Worm (Caenorhabditis elegans) whole organism, early embryonic: ENCODE data around the gene C53A5.2.

Experiments
- B0310.2 ChIP-seq: sonication (generic microtip); optimal IDR thresholded peaks from 2 replicates; lab custom pipeline; 2016; ENCODE audit warnings: mild to moderate bottlenecking, missing genetic modification characterization, missing compliant biosample characterization
- F13C5.2 ChIP-seq: sonication (generic microtip); optimal IDR thresholded peaks from 2 replicates; lab custom pipeline; 2017; ENCODE audit warnings: mild to moderate bottlenecking, missing genetic modification characterization, inconsistent platforms, missing compliant biosample characterization
- ama-1 ChIP-seq: fragments of 150-350 bp; optimal IDR thresholded peaks from 2 replicates; lab custom pipeline; 2014
- ceh-13 ChIP-seq: fragments of 200-800 bp; sonication (Bioruptor generic); optimal IDR thresholded peaks from 2 replicates; lab custom pipeline; 2018; ENCODE audit warnings: mild to moderate bottlenecking, missing genetic modification characterization, missing compliant biosample characterization
- ceh-36 ChIP-seq: sonication (generic microtip); optimal IDR thresholded peaks from 2 replicates; lab custom pipeline; 2016; ENCODE audit warnings: missing genetic modification characterization, inconsistent platforms, missing compliant biosample characterization
- ets-7 ChIP-seq: sonication (generic microtip); optimal IDR thresholded peaks from 2 replicates; lab custom pipeline; 2016; ENCODE audit warnings: missing genotype, missing genetic modification characterization, missing compliant biosample characterization
- flt-1 ChIP-seq: fragments of 200-800 bp; sonication (Bioruptor generic); IDR thresholded peaks from 2 replicates; pipeline ENCODE4 v1.3.6; 2022; ENCODE audit warnings: missing genetic modification characterization, missing compliant biosample characterization
- hmg-4 ChIP-seq: fragments of 200-800 bp; sonication (Bioruptor generic); optimal IDR thresholded peaks from 2 replicates; lab custom pipeline; 2018; ENCODE audit warnings: mild to moderate bottlenecking, missing genetic modification characterization, missing compliant biosample characterization
- hnd-1 ChIP-seq: sonication (generic microtip); optimal IDR thresholded peaks from 2 replicates; lab custom pipeline; 2016; ENCODE audit warnings: missing genetic modification characterization, missing compliant biosample characterization
- pes-1 ChIP-seq: fragments of 200-800 bp; sonication (Bioruptor generic); IDR thresholded peaks from 2 replicates; pipeline ENCODE4 v1.3.6; 2022; ENCODE audit warnings: missing genetic modification reagents, missing genetic modification characterization, missing compliant biosample characterization
- scrt-1 ChIP-seq: fragments of 200-800 bp; sonication (Bioruptor generic); IDR thresholded peaks from 2 replicates; pipeline ENCODE4 v1.3.6; 2022; ENCODE audit warnings: missing genetic modification characterization, missing compliant biosample characterization
- tbx-11 ChIP-seq: fragments of 200-800 bp; sonication (Bioruptor generic); IDR thresholded peaks from 2 replicates; pipeline ENCODE4 v1.3.6; 2022; ENCODE audit warnings: missing genetic modification characterization, missing compliant biosample characterization
- tbx-37 ChIP-seq: fragments of 200-800 bp; sonication (Bioruptor generic); conservative IDR thresholded peaks from 2 replicates; pipeline ENCODE4 v1.3.6; 2022; ENCODE audit warnings: missing genetic modification reagents, missing genetic modification characterization, missing compliant biosample characterization

ce11 chrV:14558757-14559156 lies 35.8 kb upstream of the C53A5.2 start, which contains the start of gene C53A5.9:
- TF ChIP-seq scrt-1 (GFP tag; lab: Robert Waterston, UW) (no peak), ama-1 (lab: Kevin White, UChicago) (no peak), tbx-11 (GFP tag; lab: Robert Waterston, UW) (no peak), ets-7 (tag; lab: Kevin White, UChicago) (no peak), hmg-4 (GFP tag; lab: Kevin White, UChicago) (no peak), hnd-1 (tag; lab: Kevin White, UChicago) (no peak), pes-1 (GFP tag; lab: Robert Waterston, UW) (no peak), tbx-37 (no peak), ceh-36 (no peak), F13C5.2 (tag; lab: Kevin White, UChicago) (no peak), flt-1 (GFP tag; lab: Robert Waterston, UW) (no peak), ceh-13 (GFP tag; lab: Kevin White, UChicago) (no peak), B0310.2 (no peak)
